Worm (Caenorhabditis elegans): ENCODE results near the gene fbxa-131.

DNA sequence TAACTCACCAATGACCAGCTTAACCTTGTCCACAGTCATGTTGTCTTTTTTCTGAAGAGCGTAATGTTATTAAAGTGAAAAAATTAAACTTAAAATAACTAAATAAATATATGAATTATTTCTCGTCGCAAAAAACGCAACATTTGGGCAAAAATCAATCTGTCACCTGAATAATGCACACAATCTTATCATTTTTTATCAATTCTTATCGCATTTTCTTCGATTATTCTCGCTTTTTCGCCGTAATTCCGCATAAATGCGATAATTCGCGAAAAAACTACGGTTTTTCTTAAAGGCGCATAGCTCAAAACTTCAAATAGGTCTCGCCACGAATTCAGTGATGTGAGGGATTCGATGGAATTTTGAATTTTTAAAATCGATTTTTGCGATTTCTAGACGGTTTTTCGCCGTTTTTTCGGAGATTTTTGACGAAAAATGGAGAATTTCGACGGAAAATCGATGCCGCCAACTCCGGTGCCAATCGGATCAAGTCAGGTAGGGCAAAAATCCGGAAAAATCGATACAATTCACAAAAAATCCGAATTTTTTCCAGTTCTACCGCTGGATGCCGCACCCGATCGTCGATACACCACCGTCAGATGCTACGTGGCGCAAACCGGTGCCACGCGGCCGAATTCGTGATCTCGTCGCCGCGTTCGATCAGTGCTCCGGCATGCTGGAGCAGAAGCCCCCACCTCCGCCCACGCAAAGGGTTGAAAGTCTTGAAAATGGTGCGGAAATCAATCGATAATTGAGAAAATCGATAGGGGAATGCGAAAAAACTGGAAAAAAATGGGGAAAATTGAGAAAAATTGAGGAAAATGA lies 40.7 kb upstream of the fbxa-131 start, which contains the start of the genes Y43F8C.13 and ani-3:
- TF ChIP-seq him-1 (tag; optimal IDR thresholded peaks at IDR 0.05): no peak
- TF ChIP-seq W03F9.2 (tag; optimal IDR thresholded peaks at IDR 0.05): no peak

Data from whole organism, L4/young adult.